Worm (Caenorhabditis elegans): ENCODE data around the gene C26B2.2.

The C26B2.2 gene

ce11 chrIV:8044574-8044973 is 22.7 kb upstream of the C26B2.2 start, which contains the start of gene nhr-258:
Gene nhr-258 (plus strand): TSS chrIV:8044938.
- TF ChIP-seq elt-3 (tag; optimal IDR thresholded peaks at IDR 0.05) (peak in 4 of 6 experiments; percentile 59 to 66 (median 63)), nhr-85 (tag) (peak; percentile 88), lin-14 (GFP tag; optimal IDR thresholded peaks at IDR 0.05) (peak; percentile 19), nhr-71 (tag; optimal IDR thresholded peaks at IDR 0.05) (peak; percentile 38), aly-2 (tag; optimal IDR thresholded peaks at IDR 0.05) (no peak), nhr-20 (tag; optimal IDR thresholded peaks at IDR 0.05) (peak; percentile 35), lin-39 (tag; optimal IDR thresholded peaks at IDR 0.05) (no peak), dsc-1 (tag; optimal IDR thresholded peaks at IDR 0.05) (peak; percentile 11), blmp-1 (tag; optimal IDR thresholded peaks at IDR 0.05) (peak; percentile 64)

- TF ChIP-seq pax-3 (tag; optimal IDR thresholded peaks at IDR 0.05) (no peak), unc-30 (tag; optimal IDR thresholded peaks at IDR 0.05) (no peak), elt-3 (tag; optimal IDR thresholded peaks at IDR 0.05) (peak in 1 of 6 experiments; percentile 15), nhr-237 (tag; optimal IDR thresholded peaks at IDR 0.05) (no peak), nhr-20 (tag; optimal IDR thresholded peaks at IDR 0.05) (peak; percentile 41), nhr-85 (tag) (peak; percentile 86), ets-5 (GFP tag; IDR thresholded peaks at IDR 0.05) (no peak), egl-13 (tag; optimal IDR thresholded peaks at IDR 0.05) (no peak), snu-23 (GFP tag; optimal IDR thresholded peaks at IDR 0.05) (peak; percentile 22), grh-1 (GFP tag; IDR thresholded peaks at IDR 0.05) (0 out of 2 replicates have a peak, but pooled peaks have one; percentile 12), ceh-82 (tag; optimal IDR thresholded peaks at IDR 0.05) (no peak), nhr-71 (tag; optimal IDR thresholded peaks at IDR 0.05) (peak; percentile 44)
Measured at ce11 chrIV:8043722-8044121, 21.8 kb upstream of the C26B2.2 start.

DNA sequence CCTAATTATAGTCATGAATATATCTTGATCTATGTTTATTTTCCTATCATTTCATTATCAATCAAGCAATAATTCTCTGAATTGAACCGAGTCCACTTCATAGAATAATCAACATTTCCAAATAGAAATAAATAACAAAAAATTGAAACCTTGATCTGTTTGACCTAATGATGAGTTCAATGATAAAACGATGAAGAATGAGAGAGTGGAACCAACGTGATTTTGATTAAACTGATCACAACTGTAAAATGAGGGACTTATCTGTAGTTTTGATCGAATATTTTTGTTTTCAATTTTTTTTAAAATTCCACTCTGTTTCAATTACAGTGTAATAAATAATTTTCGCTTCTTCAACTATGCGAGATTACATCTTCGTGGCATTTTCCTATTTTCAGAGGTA is 21.0 kb upstream of the C26B2.2 start:
- no peak for TF ChIP-seq skn-1 (tag; optimal IDR thresholded peaks at IDR 0.05)
- TF ChIP-seq pqm-1 (tag; optimal IDR thresholded peaks at IDR 0.05) = no peak
- TF ChIP-seq nhr-84 (tag; optimal IDR thresholded peaks at IDR 0.05) = no peak
- TF ChIP-seq efl-1 (optimal IDR thresholded peaks at IDR 0.05) = no peak
- no peak for TF ChIP-seq efl-1 (GFP tag; optimal IDR thresholded peaks at IDR 0.05 in 1 of 2)
- no peak for TF ChIP-seq dpl-1 (GFP tag; optimal IDR thresholded peaks at IDR 0.05)
- peak; percentile 56 for TF ChIP-seq nhr-85 (tag)
- no peak for TF ChIP-seq mab-9 (GFP tag; IDR thresholded peaks at IDR 0.05)
- no peak for TF ChIP-seq snu-23 (GFP tag; optimal IDR thresholded peaks at IDR 0.05)
- no peak for TF ChIP-seq pax-3 (tag; optimal IDR thresholded peaks at IDR 0.05)
- TF ChIP-seq nhr-71 (tag; optimal IDR thresholded peaks at IDR 0.05) = peak; percentile 2
- no peak for TF ChIP-seq nhr-12 (tag; optimal IDR thresholded peaks at IDR 0.05)
- no peak for TF ChIP-seq unc-30 (tag; optimal IDR thresholded peaks at IDR 0.05)
- no peak for TF ChIP-seq lin-35 (GFP tag; optimal IDR thresholded peaks at IDR 0.05)
- no peak for TF ChIP-seq xbp-1 (tag; optimal IDR thresholded peaks at IDR 0.05)
- TF ChIP-seq isw-1 (GFP tag; IDR thresholded peaks at IDR 0.05) = no peak
- TF ChIP-seq blmp-1 (tag; optimal IDR thresholded peaks at IDR 0.05) = peak; percentile 48
- peak in 2 of 6 experiments; percentile 23 to 72 for TF ChIP-seq elt-3 (tag; optimal IDR thresholded peaks at IDR 0.05)
- TF ChIP-seq sox-4 (tag; optimal IDR thresholded peaks at IDR 0.05) = no peak
- TF ChIP-seq efl-3 (GFP tag; optimal IDR thresholded peaks at IDR 0.05) = no peak
- TF ChIP-seq ces-1 (GFP tag; optimal IDR thresholded peaks at IDR 0.05) = no peak
- no peak for TF ChIP-seq tbx-2 (tag; optimal IDR thresholded peaks at IDR 0.05)
- no peak for TF ChIP-seq ets-5 (GFP tag; IDR thresholded peaks at IDR 0.05)

- peak; percentile 23; the same call in 1 of the 2 replicates for TF ChIP-seq nhr-19 (GFP tag; conservative IDR thresholded peaks at IDR 0.05)
- peak; percentile 65 for TF ChIP-seq nhr-20 (tag; optimal IDR thresholded peaks at IDR 0.05)
- peak; percentile 91 for TF ChIP-seq nhr-85 (tag)
- TF ChIP-seq unc-98 (GFP tag; IDR thresholded peaks at IDR 0.05) = no peak
- no peak for TF ChIP-seq mef-2 (tag; optimal IDR thresholded peaks at IDR 0.05)
- no peak for TF ChIP-seq ces-1 (GFP tag; optimal IDR thresholded peaks at IDR 0.05)
- no peak for TF ChIP-seq fkh-8 (tag; optimal IDR thresholded peaks at IDR 0.05)
- TF ChIP-seq lin-14 (GFP tag; optimal IDR thresholded peaks at IDR 0.05) = peak; percentile 79
- TF ChIP-seq alr-1 (tag; optimal IDR thresholded peaks at IDR 0.05; ENCODE audit: borderline replicate concordance) = no peak
- no peak for TF ChIP-seq fkh-10 (GFP tag; optimal IDR thresholded peaks at IDR 0.05)
- no peak for TF ChIP-seq sox-4 (tag; optimal IDR thresholded peaks at IDR 0.05)
- TF ChIP-seq pax-3 (tag; optimal IDR thresholded peaks at IDR 0.05) = no peak
- no peak for TF ChIP-seq snpc-4 (tag; optimal IDR thresholded peaks at IDR 0.05)
- TF ChIP-seq nhr-71 (tag; optimal IDR thresholded peaks at IDR 0.05) = peak; percentile 42
- TF ChIP-seq pag-3 (tag; optimal IDR thresholded peaks at IDR 0.05; ENCODE audit: borderline replicate concordance, insufficient read depth) = no peak
- peak; percentile 82 for TF ChIP-seq blmp-1 (tag; optimal IDR thresholded peaks at IDR 0.05)
- TF ChIP-seq mdl-1 (tag; optimal IDR thresholded peaks at IDR 0.05) = peak in 1 of 2 experiments; percentile 7
- no peak for TF ChIP-seq dpl-1 (GFP tag; optimal IDR thresholded peaks at IDR 0.05)
- TF ChIP-seq ceh-90 (tag; optimal IDR thresholded peaks at IDR 0.05) = no peak
- TF ChIP-seq swsn-7 (tag; optimal IDR thresholded peaks at IDR 0.05) = no peak
- no peak for TF ChIP-seq ets-5 (GFP tag; IDR thresholded peaks at IDR 0.05)
- TF ChIP-seq nhr-77 (tag; optimal IDR thresholded peaks at IDR 0.05) = peak; percentile 26
- no peak for TF ChIP-seq F16B12.6 (tag; optimal IDR thresholded peaks at IDR 0.05)
- no peak for TF ChIP-seq unc-130 (tag; optimal IDR thresholded peaks at IDR 0.05)
Measured at ce11 chrIV:8042005-8042404, 20.1 kb upstream of the C26B2.2 start.

Data from whole organism, L1 larva.